Worm (Caenorhabditis elegans) whole organism, late embryonic: Measurements from ENCODE around the gene pdi-1.

Source experiments
- F13H6.1 ChIP-seq: sonication (generic microtip); optimal IDR thresholded peaks from 2 replicates; lab custom pipeline; 2016; ENCODE audit warnings: missing genetic modification characterization, missing compliant biosample characterization
- ceh-22 ChIP-seq: sonication (generic microtip); optimal IDR thresholded peaks from 2 replicates; lab custom pipeline; 2017; ENCODE audit warnings: missing biosample characterization, missing genetic modification characterization
- hlh-30 ChIP-seq: sonication (generic microtip); optimal IDR thresholded peaks from 2 replicates; lab custom pipeline; 2017; ENCODE audit warnings: antibody characterized with exemption, missing genetic modification characterization, missing compliant biosample characterization; ENCODE audit not compliant: insufficient read depth
- nhr-11 ChIP-seq: fragments of 150-350 bp; optimal IDR thresholded peaks from 2 replicates; lab custom pipeline; 2014; ENCODE audit warnings: missing biosample characterization, missing genetic modification characterization
- pag-3 ChIP-seq: sonication (generic microtip); optimal IDR thresholded peaks from 2 replicates; lab custom pipeline; 2016; ENCODE audit warnings: missing compliant biosample characterization, missing genetic modification characterization, borderline replicate concordance
- pax-1 ChIP-seq: fragments of 150-350 bp; optimal IDR thresholded peaks from 2 replicates; lab custom pipeline; 2014; ENCODE audit warnings: missing biosample characterization, missing genetic modification characterization
- tbx-2 ChIP-seq: sonication (generic microtip); optimal IDR thresholded peaks from 2 replicates; lab custom pipeline; 2016; ENCODE audit warnings: missing genetic modification characterization, missing compliant biosample characterization
- unc-55 ChIP-seq: sonication (generic microtip); optimal IDR thresholded peaks from 2 replicates; lab custom pipeline; 2017; ENCODE audit warnings: missing biosample characterization, missing genetic modification reagents, missing genetic modification characterization
- zip-5 ChIP-seq: sonication (generic microtip); optimal IDR thresholded peaks from 2 replicates; lab custom pipeline; 2016; ENCODE audit warnings: missing genetic modification characterization, missing compliant biosample characterization

ce11 chrIII:3743367-3743766, 42.1 kb upstream of the pdi-1 start:
- no peak for TF ChIP-seq unc-55 (GFP tag; lab: Kevin White, UChicago)
- TF ChIP-seq tbx-2 (tag; lab: Kevin White, UChicago), result no peak
- TF ChIP-seq pag-3 (tag; lab: Kevin White, UChicago), result no peak
- no peak for TF ChIP-seq pax-1 (tag; lab: Kevin White, UChicago)
- TF ChIP-seq ceh-22 (tag; lab: Kevin White, UChicago), result no peak
- TF ChIP-seq nhr-11, result no peak
- no peak for TF ChIP-seq hlh-30 (tag; lab: Kevin White, UChicago)
- no peak for TF ChIP-seq zip-5 (tag; lab: Kevin White, UChicago)
- TF ChIP-seq F13H6.1 (tag; lab: Kevin White, UChicago), result no peak
